Fruit fly (Drosophila melanogaster) whole organism, embryonic: Measurements from ENCODE around the gene CG17855.

Experiments used
- B-H1 ChIP-seq: fragments of 200-800 bp; sonication (Bioruptor generic); IDR thresholded peaks from 3 replicates; pipeline ENCODE4 v1.3.6; 2022; ENCODE audit warnings: missing biosample characterization, missing genetic modification characterization
- BEAF-32 ChIP-seq: fragments of 200-800 bp; sonication (Bioruptor generic); optimal IDR thresholded peaks from 3 replicates; lab custom pipeline; 2017; ENCODE audit warnings: missing biosample characterization, missing genetic modification characterization, mild to moderate bottlenecking, moderate library complexity, missing genetic modification reagents
- CG10543 ChIP-seq: fragments of 200-800 bp; sonication (Bioruptor generic); optimal IDR thresholded peaks from 3 replicates; lab custom pipeline; 2017; ENCODE audit warnings: missing biosample characterization, mild to moderate bottlenecking, missing genetic modification characterization, moderate library complexity
- CG11247 ChIP-seq: fragments of 200-800 bp; sonication (Bioruptor generic); IDR thresholded peaks from 2 replicates; pipeline ENCODE4 v1.3.6; 2022; ENCODE audit warnings: missing biosample characterization, missing genetic modification characterization
- CG12236 ChIP-seq: fragments of 200-800 bp; sonication (Bioruptor generic); optimal IDR thresholded peaks from 2 replicates; lab custom pipeline; 2016; ENCODE audit warnings: missing biosample characterization, missing genetic modification characterization
- CG15073 ChIP-seq: fragments of 200-800 bp; sonication (Bioruptor generic); optimal IDR thresholded peaks from 2 replicates; lab custom pipeline; 2016; ENCODE audit warnings: missing biosample characterization, missing genetic modification characterization
- CG17328 ChIP-seq: fragments of 200-800 bp; sonication (Bioruptor generic); IDR thresholded peaks from 2 replicates; pipeline ENCODE4 v1.3.6; 2022; ENCODE audit warnings: missing biosample characterization, missing genetic modification characterization
- CG18011 ChIP-seq: fragments of 200-800 bp; sonication (Bioruptor generic); optimal IDR thresholded peaks from 2 replicates; lab custom pipeline; 2017; ENCODE audit warnings: missing biosample characterization, missing genetic modification characterization, mild to moderate bottlenecking, moderate library complexity, missing genotype
- CG2199 ChIP-seq: fragments of 200-800 bp; sonication (Bioruptor generic); IDR thresholded peaks from 3 replicates; pipeline ENCODE4 v1.3.6; 2022; ENCODE audit warnings: missing biosample characterization, missing genetic modification characterization
- CG30403 ChIP-seq: fragments of 200-800 bp; sonication (Bioruptor generic); optimal IDR thresholded peaks from 3 replicates; lab custom pipeline; 2016; ENCODE audit warnings: missing biosample characterization, missing genetic modification characterization
- CG30431 ChIP-seq: fragments of 200-800 bp; sonication (Bioruptor generic); optimal IDR thresholded peaks from 2 replicates; lab custom pipeline; 2017; ENCODE audit warnings: missing biosample characterization, missing genetic modification characterization
- CG3065 ChIP-seq: fragments of 200-800 bp; sonication (Bioruptor generic); optimal IDR thresholded peaks from 2 replicates; lab custom pipeline; 2016; ENCODE audit warnings: missing biosample characterization, missing genetic modification characterization
- CG4820 ChIP-seq: fragments of 200-800 bp; sonication (Bioruptor generic); optimal IDR thresholded peaks from 3 replicates; lab custom pipeline; 2016; ENCODE audit warnings: missing biosample characterization, missing genetic modification characterization
- CG6854 ChIP-seq: fragments of 200-800 bp; sonication (Bioruptor generic); optimal IDR thresholded peaks from 3 replicates; lab custom pipeline; 2017; ENCODE audit warnings: missing biosample characterization, mild to moderate bottlenecking, missing genetic modification characterization
- CG7357 ChIP-seq: fragments of 200-800 bp; sonication (Bioruptor generic); IDR thresholded peaks from 3 replicates; pipeline ENCODE4 v1.3.6; 2022; ENCODE audit warnings: missing biosample characterization, missing genetic modification characterization
- CG7372 ChIP-seq: fragments of 200-800 bp; sonication (Bioruptor generic); IDR thresholded peaks from 2 replicates; pipeline ENCODE4 v1.3.6; 2022; ENCODE audit warnings: missing biosample characterization, missing genetic modification characterization
- CG9727 ChIP-seq: fragments of 200-800 bp; sonication (Bioruptor generic); optimal IDR thresholded peaks from 3 replicates; lab custom pipeline; 2017; ENCODE audit warnings: missing biosample characterization, mild to moderate bottlenecking, missing genetic modification characterization
- CG9876 ChIP-seq: fragments of 200-800 bp; sonication (Bioruptor generic); optimal IDR thresholded peaks from 2 replicates; lab custom pipeline; 2016; ENCODE audit warnings: missing biosample characterization, missing genetic modification characterization
- Dfd ChIP-seq, 2 experiments: fragments of >200 bp; optimal IDR thresholded peaks; 2 replicates each; lab custom pipeline; 2017; ENCODE audit warnings: missing biosample characterization in 2 of 2, missing genetic modification characterization in 2 of 2
- Eip74EF ChIP-seq, 2 experiments: fragments of 200-800 bp in 1 of 2; fragments of >200 bp in 1 of 2; sonication (Bioruptor generic) in 1 of 2; optimal IDR thresholded peaks; 2 replicates each; lab custom pipeline; 2017 to 2019; ENCODE audit warnings: missing biosample characterization in 2 of 2, missing genetic modification characterization in 2 of 2, mild to moderate bottlenecking in 1 of 2, moderate library complexity in 1 of 2
- Fer3 ChIP-seq: fragments of 200-800 bp; sonication (Bioruptor generic); optimal IDR thresholded peaks from 2 replicates; lab custom pipeline; 2018; ENCODE audit warnings: missing biosample characterization, mild to moderate bottlenecking, missing genetic modification characterization, moderate library complexity
- Gsc ChIP-seq: fragments of 200-800 bp; sonication (Bioruptor generic); IDR thresholded peaks from 2 replicates; pipeline ENCODE4 v1.3.6; 2022; ENCODE audit warnings: missing biosample characterization, missing genetic modification characterization
- H15 ChIP-seq: fragments of 200-800 bp; sonication (Bioruptor generic); IDR thresholded peaks from 3 replicates; pipeline ENCODE4 v1.3.6; 2022; ENCODE audit warnings: missing biosample characterization, missing genetic modification characterization
- HLH4C ChIP-seq: fragments of 200-800 bp; sonication (Bioruptor generic); IDR thresholded peaks from 3 replicates; pipeline ENCODE4 v1.3.6; 2022; ENCODE audit warnings: missing biosample characterization, missing genetic modification characterization; ENCODE audit not compliant: partially characterized antibody
- Hand ChIP-seq: fragments of 200-800 bp; sonication (Bioruptor generic); optimal IDR thresholded peaks from 2 replicates; lab custom pipeline; 2017; ENCODE audit warnings: mild to moderate bottlenecking, missing biosample characterization, missing genetic modification reagents, missing genetic modification characterization
- HmgD ChIP-seq: fragments of 200-800 bp; sonication (Bioruptor generic); optimal IDR thresholded peaks from 3 replicates; lab custom pipeline; 2016; ENCODE audit warnings: missing biosample characterization, missing genetic modification characterization
- Hr39 ChIP-seq: fragments of >200 bp; optimal IDR thresholded peaks from 2 replicates; lab custom pipeline; 2017
- Hsf ChIP-seq: fragments of 200-800 bp; sonication (Bioruptor generic); optimal IDR thresholded peaks from 3 replicates; lab custom pipeline; 2016; ENCODE audit warnings: missing biosample characterization, missing genetic modification characterization
- Lim3 ChIP-seq: fragments of 200-800 bp; sonication (Bioruptor generic); IDR thresholded peaks from 2 replicates; pipeline ENCODE4 v1.3.6; 2022; ENCODE audit warnings: missing biosample characterization, missing genetic modification characterization
- Nf-YA ChIP-seq: fragments of 200-800 bp; sonication (Bioruptor generic); IDR thresholded peaks from 2 replicates; pipeline ENCODE4 v1.3.6; 2022; ENCODE audit warnings: missing biosample characterization, missing genetic modification characterization
- Ptx1 ChIP-seq: fragments of 200-800 bp; sonication (Bioruptor generic); IDR thresholded peaks from 2 replicates; pipeline ENCODE4 v1.3.6; 2022; ENCODE audit warnings: missing biosample characterization, missing genetic modification characterization
- Ravus ChIP-seq: fragments of 200-800 bp; sonication (Bioruptor generic); IDR thresholded peaks from 2 replicates; pipeline ENCODE4 v1.3.6; 2022; ENCODE audit warnings: missing biosample characterization, missing genetic modification characterization
- Spps ChIP-seq: fragments of 200-800 bp; sonication (Bioruptor generic); optimal IDR thresholded peaks from 2 replicates; lab custom pipeline; 2018; ENCODE audit warnings: missing biosample characterization, mild to moderate bottlenecking, missing genetic modification characterization
- Sry-β ChIP-seq: fragments of 200-800 bp; sonication (Bioruptor generic); optimal IDR thresholded peaks from 2 replicates; lab custom pipeline; 2018; ENCODE audit warnings: missing biosample characterization, mild to moderate bottlenecking, missing genetic modification characterization, moderate library complexity
- ash1 ChIP-seq: fragments of 200-800 bp; sonication (Bioruptor generic); optimal IDR thresholded peaks from 2 replicates; lab custom pipeline; 2018; ENCODE audit warnings: missing biosample characterization, mild to moderate bottlenecking, missing genetic modification characterization
- az2 ChIP-seq: fragments of 200-800 bp; sonication (Bioruptor generic); optimal IDR thresholded peaks from 3 replicates; lab custom pipeline; 2016; ENCODE audit warnings: missing biosample characterization, missing genetic modification characterization
- bsh ChIP-seq, 2 experiments: fragments of 200-800 bp; sonication (Bioruptor generic); optimal IDR thresholded peaks; 2 replicates each; lab custom pipeline; 2017 to 2018; ENCODE audit warnings: mild to moderate bottlenecking in 2 of 2, missing biosample characterization in 2 of 2, missing genetic modification characterization in 2 of 2, moderate library complexity in 1 of 2
- btn ChIP-seq: fragments of 200-800 bp; sonication (Bioruptor generic); optimal IDR thresholded peaks from 2 replicates; lab custom pipeline; 2016; ENCODE audit warnings: missing biosample characterization, missing genetic modification characterization
- cg ChIP-seq: fragments of 200-800 bp; sonication (Bioruptor generic); optimal IDR thresholded peaks from 3 replicates; lab custom pipeline; 2019; ENCODE audit warnings: missing biosample characterization, mild to moderate bottlenecking, missing genetic modification characterization, moderate library complexity
- chm ChIP-seq: fragments of 200-800 bp; sonication (Bioruptor generic); IDR thresholded peaks from 2 replicates; pipeline ENCODE4 v1.3.6; 2022; ENCODE audit warnings: missing biosample characterization, missing genetic modification characterization
- chn ChIP-seq: fragments of 200-800 bp; sonication (Bioruptor generic); optimal IDR thresholded peaks from 2 replicates; lab custom pipeline; 2016; ENCODE audit warnings: missing biosample characterization, missing genetic modification characterization
- dmrt11E ChIP-seq: fragments of 200-800 bp; sonication (Bioruptor generic); optimal IDR thresholded peaks from 3 replicates; lab custom pipeline; 2018; ENCODE audit warnings: missing biosample characterization, mild to moderate bottlenecking, missing genetic modification characterization, moderate library complexity
- fd96Cb ChIP-seq: fragments of 200-800 bp; sonication (Bioruptor generic); optimal IDR thresholded peaks from 2 replicates; lab custom pipeline; 2018; ENCODE audit warnings: missing biosample characterization, mild to moderate bottlenecking, missing genetic modification characterization, moderate library complexity
- her ChIP-seq: fragments of 200-800 bp; sonication (Bioruptor generic); optimal IDR thresholded peaks from 2 replicates; lab custom pipeline; 2016; ENCODE audit warnings: missing biosample characterization, missing genetic modification characterization
- psq ChIP-seq: fragments of 200-800 bp; sonication (Bioruptor generic); optimal IDR thresholded peaks from 2 replicates; lab custom pipeline; 2017; ENCODE audit warnings: missing biosample characterization, missing genetic modification characterization
- salm ChIP-seq: fragments of 200-800 bp; sonication (Bioruptor generic); optimal IDR thresholded peaks from 2 replicates; lab custom pipeline; 2018; ENCODE audit warnings: missing biosample characterization, mild to moderate bottlenecking, missing genetic modification characterization
- sisA ChIP-seq: fragments of 200-800 bp; sonication (Bioruptor generic); IDR thresholded peaks from 2 replicates; pipeline ENCODE4 v1.3.6; 2022; ENCODE audit warnings: missing biosample characterization, missing genetic modification characterization
- slbo ChIP-seq: fragments of 200-800 bp; sonication (Bioruptor generic); IDR thresholded peaks from 2 replicates; pipeline ENCODE4 v1.3.6; 2022; ENCODE audit warnings: missing biosample characterization, missing genetic modification characterization
- tio ChIP-seq: fragments of 200-800 bp; sonication (Bioruptor generic); optimal IDR thresholded peaks from 2 replicates; lab custom pipeline; 2017; ENCODE audit warnings: missing biosample characterization, missing genetic modification characterization, inconsistent platforms
- tna ChIP-seq: fragments of 200-800 bp; sonication (Bioruptor generic); IDR thresholded peaks from 2 replicates; pipeline ENCODE4 v1.3.6; 2022; ENCODE audit warnings: missing biosample characterization, missing genetic modification characterization; ENCODE audit not compliant: partially characterized antibody
- trh ChIP-seq: fragments of 200-800 bp; sonication (Bioruptor generic); optimal IDR thresholded peaks from 2 replicates; lab custom pipeline; 2016; ENCODE audit warnings: missing biosample characterization, missing genetic modification characterization
- wor ChIP-seq: fragments of 200-800 bp; sonication (Bioruptor generic); IDR thresholded peaks from 2 replicates; pipeline ENCODE4 v1.3.6; 2022; ENCODE audit warnings: missing biosample characterization, missing genetic modification characterization

CG17855 gene

dm6 chr2L:9564527-9564926 is 24.2 kb downstream of the CG17855 start (continued):
- no peak for TF ChIP-seq Lim3 (GFP tag; lab: Robert Waterston, UW)
- no peak for TF ChIP-seq Sry-β (GFP tag; lab: Kevin White, UChicago)
- 0 out of 3 replicates have a peak, but pooled peaks have one; percentile 14 for TF ChIP-seq B-H1 (GFP tag; lab: Robert Waterston, UW)
- peak; percentile 16 to 21 for TF ChIP-seq bsh (GFP tag; optimal IDR thresholded peaks at IDR 0.05; lab: Kevin White, UChicago)
- TF ChIP-seq Gsc (GFP tag; lab: Robert Waterston, UW) = no peak
- no peak for TF ChIP-seq trh (GFP tag; lab: Kevin White, UChicago)
- no peak for TF ChIP-seq chm (GFP tag; lab: Robert Waterston, UW)
- no peak for TF ChIP-seq CG3065 (GFP tag; lab: Kevin White, UChicago)
- TF ChIP-seq sisA (GFP tag; lab: Robert Waterston, UW) = 0 out of 2 replicates have a peak, but pooled peaks have one; percentile 35
- no peak for TF ChIP-seq CG15073 (GFP tag; lab: Kevin White, UChicago)
- no peak for TF ChIP-seq H15 (GFP tag; lab: Robert Waterston, UW)
- no peak for TF ChIP-seq BEAF-32 (GFP tag; lab: Kevin White, UChicago)
- no peak for TF ChIP-seq CG17328 (GFP tag; lab: Robert Waterston, UW)
- 0 out of 2 replicates have a peak, but pooled peaks have one; percentile 14 for TF ChIP-seq wor (GFP tag; lab: Robert Waterston, UW)
- TF ChIP-seq Eip74EF (GFP tag; optimal IDR thresholded peaks at IDR 0.05; lab: Kevin White, UChicago) = peak in 1 of 2 experiments; percentile 25
- no peak for TF ChIP-seq CG30431 (GFP tag; lab: Kevin White, UChicago)
- no peak for TF ChIP-seq CG7372 (GFP tag; lab: Robert Waterston, UW)
- TF ChIP-seq Hr39 (lab: Kevin White, UChicago) = no peak
- no peak for TF ChIP-seq CG12236 (GFP tag; lab: Kevin White, UChicago)
- peak; percentile 49 for TF ChIP-seq Fer3 (tag; lab: Kevin White, UChicago)
- TF ChIP-seq salm (tag; lab: Kevin White, UChicago) = no peak
- no peak for TF ChIP-seq btn (GFP tag; lab: Kevin White, UChicago)
- no peak for TF ChIP-seq ash1 (GFP tag; lab: Kevin White, UChicago)
- TF ChIP-seq CG18011 (GFP tag; lab: Kevin White, UChicago) = no peak
- TF ChIP-seq CG6854 = peak; percentile 46
- no peak for TF ChIP-seq HmgD (GFP tag; lab: Kevin White, UChicago)
- TF ChIP-seq chn (GFP tag; lab: Kevin White, UChicago) = no peak
- peak; percentile 16 for TF ChIP-seq tio
- no peak for TF ChIP-seq cg (GFP tag; lab: Kevin White, UChicago)
- no peak for TF ChIP-seq psq
- TF ChIP-seq Spps (tag; lab: Kevin White, UChicago) = no peak
- TF ChIP-seq Nf-YA (GFP tag; lab: Robert Waterston, UW) = peak; percentile 38; the same call in 1 of the 2 replicates
- no peak for TF ChIP-seq Dfd (GFP tag; optimal IDR thresholded peaks at IDR 0.05; lab: Kevin White, UChicago)
- no peak for TF ChIP-seq Hand (GFP tag; lab: Kevin White, UChicago)
- peak; percentile 57 for TF ChIP-seq Ptx1 (GFP tag; lab: Robert Waterston, UW)
- no peak for TF ChIP-seq CG11247
- no peak for TF ChIP-seq CG4820 (GFP tag; lab: Kevin White, UChicago)
- TF ChIP-seq tna (GFP tag; lab: Robert Waterston, UW) = no peak
- peak; percentile 16 for TF ChIP-seq CG10543 (GFP tag; lab: Kevin White, UChicago)
- peak; percentile 31 for TF ChIP-seq CG9727 (GFP tag; lab: Kevin White, UChicago)
- peak; percentile 50 for TF ChIP-seq CG30403 (GFP tag; lab: Kevin White, UChicago)
- no peak for TF ChIP-seq Hsf
- TF ChIP-seq her (GFP tag; lab: Kevin White, UChicago) = no peak
- TF ChIP-seq az2 (GFP tag; lab: Kevin White, UChicago) = peak; percentile 8
- no peak for TF ChIP-seq HLH4C (GFP tag; lab: Robert Waterston, UW)
- no peak for TF ChIP-seq dmrt11E (tag; lab: Kevin White, UChicago)
- peak; percentile 32 for TF ChIP-seq fd96Cb (tag; lab: Kevin White, UChicago)
- TF ChIP-seq CG9876 (GFP tag; lab: Kevin White, UChicago) = no peak
- TF ChIP-seq slbo (GFP tag; lab: Robert Waterston, UW) = peak; percentile 35; the same call in 1 of the 2 replicates
- TF ChIP-seq CG2199 (GFP tag; lab: Robert Waterston, UW) = no peak
- no peak for TF ChIP-seq Ravus (GFP tag; lab: Robert Waterston, UW)
- no peak for TF ChIP-seq CG7357 (GFP tag; lab: Robert Waterston, UW)
